Fruit fly (Drosophila melanogaster) whole organism, prepupa: ENCODE data around the gene Arl5.
A peak's percentile ranks its signal among the peaks of the same experiment; 100 is the strongest.

ENCODE experiments used
- CG11294 ChIP-seq: fragments of 200-800 bp; sonication (Bioruptor generic); IDR thresholded peaks from 2 replicates; pipeline ENCODE4 v1.3.6; 2022; ENCODE audit warnings: missing biosample characterization, missing genetic modification characterization
- CG11762 ChIP-seq: fragments of 200-800 bp; sonication (Bioruptor generic); optimal IDR thresholded peaks from 3 replicates; lab custom pipeline; 2016; ENCODE audit warnings: missing biosample characterization, missing genetic modification characterization; ENCODE audit not compliant: insufficient read depth
- CG11902 ChIP-seq: fragments of 200-800 bp; sonication (Bioruptor generic); optimal IDR thresholded peaks from 3 replicates; lab custom pipeline; 2016; ENCODE audit warnings: missing biosample characterization, missing genetic modification characterization
- CG15336 ChIP-seq: fragments of 200-800 bp; sonication (Bioruptor generic); IDR thresholded peaks from 2 replicates; pipeline ENCODE4 v1.3.6; 2022; ENCODE audit warnings: missing biosample characterization, missing genetic modification characterization
- CG1621 ChIP-seq: fragments of 200-800 bp; sonication (Bioruptor generic); optimal IDR thresholded peaks from 3 replicates; lab custom pipeline; 2018; ENCODE audit warnings: missing biosample characterization, mild to moderate bottlenecking, missing genetic modification characterization
- CG16779 ChIP-seq: fragments of 200-800 bp; sonication (Bioruptor generic); optimal IDR thresholded peaks from 3 replicates; lab custom pipeline; 2017; ENCODE audit warnings: missing biosample characterization, mild to moderate bottlenecking, missing genetic modification characterization
- CG3032 ChIP-seq: fragments of 200-800 bp; optimal IDR thresholded peaks from 2 replicates; lab custom pipeline; 2019; ENCODE audit warnings: missing biosample characterization, mild to moderate bottlenecking, missing genetic modification characterization, moderate library complexity
- CG32006 ChIP-seq: fragments of 200-800 bp; sonication (Bioruptor generic); optimal IDR thresholded peaks from 3 replicates; lab custom pipeline; 2017; ENCODE audit warnings: missing biosample characterization, mild to moderate bottlenecking, missing genetic modification characterization
- CG3919 ChIP-seq: fragments of 200-800 bp; sonication (Bioruptor generic); optimal IDR thresholded peaks from 3 replicates; lab custom pipeline; 2016; ENCODE audit warnings: missing biosample characterization, missing genetic modification characterization
- CG4318 ChIP-seq: fragments of 200-800 bp; sonication (Bioruptor generic); optimal IDR thresholded peaks from 3 replicates; lab custom pipeline; 2017; ENCODE audit warnings: missing biosample characterization, mild to moderate bottlenecking, missing genetic modification characterization
- CG6163 ChIP-seq: fragments of 200-800 bp; sonication (Bioruptor generic); IDR thresholded peaks from 3 replicates; pipeline ENCODE4 v1.3.6; 2022; ENCODE audit warnings: missing biosample characterization, missing genetic modification characterization
- CG6276 ChIP-seq: fragments of 200-800 bp; sonication (Bioruptor generic); optimal IDR thresholded peaks from 2 replicates; lab custom pipeline; 2017; ENCODE audit warnings: missing biosample characterization, mild to moderate bottlenecking, missing genetic modification characterization
- CG6808 ChIP-seq: fragments of 200-800 bp; sonication (Bioruptor generic); optimal IDR thresholded peaks from 3 replicates; lab custom pipeline; 2017; ENCODE audit warnings: missing biosample characterization, missing genetic modification characterization, mild to moderate bottlenecking, moderate library complexity, missing genetic modification reagents
- CG6854 ChIP-seq: fragments of 200-800 bp; sonication (Bioruptor generic); optimal IDR thresholded peaks from 2 replicates; lab custom pipeline; 2017; ENCODE audit warnings: missing biosample characterization, mild to moderate bottlenecking, missing genetic modification characterization
- CG7368 ChIP-seq: fragments of 200-800 bp; sonication (Bioruptor generic); optimal IDR thresholded peaks from 3 replicates; lab custom pipeline; 2016; ENCODE audit warnings: missing biosample characterization, missing genetic modification characterization
- CG8119 ChIP-seq: fragments of 200-800 bp; sonication (Bioruptor generic); IDR thresholded peaks from 3 replicates; pipeline ENCODE4 v1.3.6; 2022; ENCODE audit warnings: missing biosample characterization, missing genetic modification characterization
- CG8632 ChIP-seq: fragments of 200-800 bp; sonication (Bioruptor generic); optimal IDR thresholded peaks from 3 replicates; lab custom pipeline; 2016; ENCODE audit warnings: missing biosample characterization, missing genetic modification characterization
- CG9139 ChIP-seq: fragments of 200-800 bp; sonication (Bioruptor generic); optimal IDR thresholded peaks from 3 replicates; lab custom pipeline; 2017; ENCODE audit warnings: missing biosample characterization, mild to moderate bottlenecking, missing genetic modification characterization
- Eip78C ChIP-seq: fragments of 200-800 bp; sonication (Bioruptor generic); peaks from one replicate; lab custom pipeline; 2016; ENCODE audit warnings: missing biosample characterization, missing genetic modification characterization
- Eip93F ChIP-seq: fragments of 200-800 bp; sonication (Bioruptor generic); optimal IDR thresholded peaks from 2 replicates; lab custom pipeline; 2016; ENCODE audit warnings: missing biosample characterization, mild to moderate bottlenecking, missing genetic modification characterization
- Ets96B ChIP-seq: fragments of 200-800 bp; optimal IDR thresholded peaks from 2 replicates; lab custom pipeline; 2019; ENCODE audit warnings: missing biosample characterization, mild to moderate bottlenecking, missing genetic modification characterization, moderate library complexity
- Gug ChIP-seq: fragments of 200-800 bp; sonication (Bioruptor generic); IDR thresholded peaks from 2 replicates; pipeline ENCODE4 v1.3.6; 2022; ENCODE audit warnings: missing biosample characterization, missing genetic modification characterization
- Hr38 ChIP-seq: sonication (Bioruptor generic); optimal IDR thresholded peaks from 2 replicates; lab custom pipeline; 2016; ENCODE audit warnings: missing biosample characterization, missing genetic modification characterization
- Hr4 ChIP-seq: fragments of 200-800 bp; sonication (Bioruptor generic); optimal IDR thresholded peaks from 3 replicates; lab custom pipeline; 2016; ENCODE audit warnings: missing biosample characterization, missing genetic modification characterization
- Lpt ChIP-seq: fragments of 200-800 bp; sonication (Bioruptor generic); optimal IDR thresholded peaks from 3 replicates; lab custom pipeline; 2016; ENCODE audit warnings: missing biosample characterization, missing genetic modification characterization
- Met ChIP-seq: fragments of 200-800 bp; sonication (Bioruptor generic); optimal IDR thresholded peaks from 3 replicates; lab custom pipeline; 2016; ENCODE audit warnings: missing biosample characterization, missing genetic modification characterization
- OdsH ChIP-seq: fragments of 200-800 bp; sonication (Bioruptor generic); optimal IDR thresholded peaks from 3 replicates; lab custom pipeline; 2016; ENCODE audit warnings: missing biosample characterization, missing genetic modification characterization
- Smox ChIP-seq: fragments of 200-800 bp; sonication (Bioruptor generic); optimal IDR thresholded peaks from 3 replicates; lab custom pipeline; 2016; ENCODE audit warnings: missing biosample characterization, missing genetic modification characterization
- Sox102F ChIP-seq: fragments of 200-800 bp; sonication (Bioruptor generic); optimal IDR thresholded peaks from 2 replicates; lab custom pipeline; 2016; ENCODE audit warnings: missing biosample characterization, mild to moderate bottlenecking, missing genetic modification characterization
- acj6 ChIP-seq: fragments of 200-800 bp; sonication (Bioruptor generic); optimal IDR thresholded peaks from 3 replicates; lab custom pipeline; 2016; ENCODE audit warnings: missing biosample characterization, missing genetic modification characterization
- cyc ChIP-seq: fragments of 200-800 bp; sonication (Bioruptor generic); optimal IDR thresholded peaks from 3 replicates; lab custom pipeline; 2016; ENCODE audit warnings: missing biosample characterization, missing genetic modification characterization
- dac ChIP-seq: fragments of 200-800 bp; sonication (Bioruptor generic); optimal IDR thresholded peaks from 2 replicates; lab custom pipeline; 2017; ENCODE audit warnings: missing biosample characterization, mild to moderate bottlenecking, missing genetic modification characterization
- dsx ChIP-seq: fragments of 200-800 bp; optimal IDR thresholded peaks from 3 replicates; lab custom pipeline; 2019; ENCODE audit warnings: missing biosample characterization, mild to moderate bottlenecking, missing genetic modification characterization, moderate library complexity; ENCODE audit not compliant: poor library complexity, severe bottlenecking
- eg ChIP-seq: fragments of 200-800 bp; sonication (Bioruptor generic); IDR thresholded peaks from 3 replicates; pipeline ENCODE4 v1.3.6; 2022; ENCODE audit warnings: missing biosample characterization, missing genetic modification characterization
- esn ChIP-seq: fragments of 200-800 bp; sonication (Bioruptor generic); optimal IDR thresholded peaks from 2 replicates; lab custom pipeline; 2016; ENCODE audit warnings: missing biosample characterization, mild to moderate bottlenecking, missing genetic modification characterization, moderate library complexity
- fd59A ChIP-seq: fragments of 200-800 bp; sonication (Bioruptor generic); optimal IDR thresholded peaks from 2 replicates; lab custom pipeline; 2017; ENCODE audit warnings: missing biosample characterization, mild to moderate bottlenecking, missing genetic modification characterization, missing genetic modification reagents
- fd85E ChIP-seq: fragments of 200-800 bp; sonication (Bioruptor generic); optimal IDR thresholded peaks from 3 replicates; lab custom pipeline; 2016; ENCODE audit warnings: missing biosample characterization, missing genetic modification characterization
- fkh ChIP-seq: fragments of 200-800 bp; sonication (Bioruptor generic); optimal IDR thresholded peaks from 3 replicates; lab custom pipeline; 2017; ENCODE audit warnings: missing biosample characterization, mild to moderate bottlenecking, missing genetic modification characterization, moderate library complexity
- lz ChIP-seq: fragments of 200-800 bp; sonication (Bioruptor generic); optimal IDR thresholded peaks from 3 replicates; lab custom pipeline; 2016; ENCODE audit warnings: missing biosample characterization, missing genetic modification characterization
- net ChIP-seq: fragments of 200-800 bp; sonication (Bioruptor generic); optimal IDR thresholded peaks from 3 replicates; lab custom pipeline; 2016; ENCODE audit warnings: missing biosample characterization, missing genetic modification characterization
- pdm3 ChIP-seq: fragments of 200-800 bp; sonication (Bioruptor generic); optimal IDR thresholded peaks from 3 replicates; lab custom pipeline; 2016; ENCODE audit warnings: missing biosample characterization, missing genetic modification characterization
- ss ChIP-seq, 2 experiments: fragments of 200-800 bp; sonication (Bioruptor generic); optimal IDR thresholded peaks; 2 replicates in 1 of 2; 3 replicates in 1 of 2; lab custom pipeline; 2017 to 2018; ENCODE audit warnings: mild to moderate bottlenecking in 2 of 2, missing biosample characterization in 2 of 2, missing genetic modification characterization in 2 of 2, moderate library complexity in 1 of 2
- svp ChIP-seq: fragments of 200-800 bp; sonication (Bioruptor generic); peaks from one replicate; lab custom pipeline; 2016; ENCODE audit warnings: missing biosample characterization, missing genetic modification characterization
- topi ChIP-seq: fragments of 200-800 bp; sonication (Bioruptor generic); optimal IDR thresholded peaks from 3 replicates; lab custom pipeline; 2016; ENCODE audit warnings: missing biosample characterization, missing genetic modification characterization

Gene Arl5

DNA sequence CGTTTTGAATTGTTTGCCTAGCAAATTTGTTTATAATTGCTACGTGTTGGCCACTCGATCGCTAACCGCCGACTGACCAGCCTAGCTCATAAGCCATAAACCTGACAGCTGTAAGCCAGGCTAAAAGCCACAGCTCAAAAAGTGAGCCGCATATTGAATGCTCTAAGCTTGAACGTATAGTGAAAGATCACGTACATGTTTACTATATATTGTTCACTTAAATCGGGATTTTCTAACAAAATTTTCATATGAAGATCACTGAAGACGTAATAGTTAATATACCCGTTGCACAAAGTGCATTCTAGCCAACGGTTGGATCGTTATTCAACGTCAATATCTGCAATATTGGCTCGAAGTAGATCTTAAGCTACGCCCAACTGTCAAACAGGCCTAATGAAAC is 13.2 kb downstream of the Arl5 start:
- TF ChIP-seq CG1621, result no peak
- TF ChIP-seq CG3032 (tag; lab: Kevin White, UChicago), result no peak
- TF ChIP-seq CG8119 (GFP tag; lab: Robert Waterston, UW), result peak; percentile 34; the same call in 1 of the 3 replicates
- peak; percentile 56 for TF ChIP-seq CG15336
- no peak for TF ChIP-seq svp (GFP tag; lab: Kevin White, UChicago)
- peak; percentile 47; the same call in 1 of the 3 replicates for TF ChIP-seq eg (GFP tag; lab: Robert Waterston, UW)
- peak; percentile 42 for TF ChIP-seq CG6276

- TF ChIP-seq Sox102F (GFP tag; lab: Kevin White, UChicago) (no peak), CG16779 (tag; lab: Kevin White, UChicago) (no peak), OdsH (GFP tag; lab: Kevin White, UChicago) (no peak), fd85E (no peak), Hr4 (no peak), CG7368 (GFP tag; lab: Kevin White, UChicago) (no peak), lz (GFP tag; lab: Kevin White, UChicago) (no peak), Gug (GFP tag; lab: Robert Waterston, UW) (no peak), CG3032 (tag; lab: Kevin White, UChicago) (no peak), CG8632 (GFP tag; lab: Kevin White, UChicago) (no peak), Lpt (GFP tag; lab: Kevin White, UChicago) (no peak), Ets96B (tag; lab: Kevin White, UChicago) (no peak), svp (GFP tag; lab: Kevin White, UChicago) (no peak), CG6163 (no peak), Eip78C (GFP tag; lab: Kevin White, UChicago) (no peak), CG11902 (GFP tag; lab: Kevin White, UChicago) (no peak), CG1621 (no peak), esn (no peak), eg (GFP tag; lab: Robert Waterston, UW) (no peak)
- TF ChIP-seq, all 60 proteins: peak for 0
Observed at dm6 chr3L:8285773-8286172, 13.9 kb downstream of the Arl5 start.

dm6 chr3L:8285291-8285690 is 14.3 kb downstream of the Arl5 start:
- no peak for TF ChIP-seq CG8119 (GFP tag; lab: Robert Waterston, UW)

- peak; percentile 43 for TF ChIP-seq CG32006 (GFP tag; lab: Kevin White, UChicago)
- no peak for TF ChIP-seq Eip78C (GFP tag; lab: Kevin White, UChicago)
- TF ChIP-seq pdm3 (GFP tag; lab: Kevin White, UChicago), result peak; percentile 42
- peak in 1 of 2 experiments; percentile 22 for TF ChIP-seq ss (GFP tag; optimal IDR thresholded peaks at IDR 0.05; lab: Kevin White, UChicago)
- no peak for TF ChIP-seq CG8632 (GFP tag; lab: Kevin White, UChicago)
- TF ChIP-seq OdsH (GFP tag; lab: Kevin White, UChicago), result peak; percentile 40
- TF ChIP-seq Hr38 (GFP tag; lab: Kevin White, UChicago), result no peak
- TF ChIP-seq topi (GFP tag; lab: Kevin White, UChicago), result peak; percentile 48
- peak; percentile 34 for TF ChIP-seq cyc
- TF ChIP-seq CG9139, result no peak
- TF ChIP-seq Gug (GFP tag; lab: Robert Waterston, UW), result no peak
- no peak for TF ChIP-seq fd85E
- no peak for TF ChIP-seq dac
- TF ChIP-seq CG6163, result no peak
- peak; percentile 45 for TF ChIP-seq fd59A (GFP tag; lab: Kevin White, UChicago)
- TF ChIP-seq Smox (GFP tag; lab: Kevin White, UChicago), result peak; percentile 21
- peak; percentile 42 for TF ChIP-seq Met
- TF ChIP-seq fkh (GFP tag; lab: Kevin White, UChicago), result no peak
- peak; percentile 11 for TF ChIP-seq CG11902 (GFP tag; lab: Kevin White, UChicago)
- no peak; the same call in 1 of the 2 replicates for TF ChIP-seq CG11294
- peak; percentile 40 for TF ChIP-seq CG3919 (GFP tag; lab: Kevin White, UChicago)
- peak; percentile 23 for TF ChIP-seq Hr4
- no peak for TF ChIP-seq CG4318 (GFP tag; lab: Kevin White, UChicago)
- peak; percentile 29 for TF ChIP-seq CG6808 (GFP tag; lab: Kevin White, UChicago)
- TF ChIP-seq dsx (GFP tag; lab: Kevin White, UChicago), result no peak
- TF ChIP-seq CG16779 (tag; lab: Kevin White, UChicago), result no peak
- TF ChIP-seq svp (GFP tag; lab: Kevin White, UChicago), result peak; percentile 64
- TF ChIP-seq CG8119 (GFP tag; lab: Robert Waterston, UW), result no peak; the same call in 2 of the 3 replicates
- TF ChIP-seq CG6854 (GFP tag; lab: Kevin White, UChicago), result no peak
- peak; percentile 34 for TF ChIP-seq acj6 (GFP tag; lab: Kevin White, UChicago)
- no peak for TF ChIP-seq CG6276
- TF ChIP-seq CG11762, result no peak
- TF ChIP-seq Eip93F (GFP tag; lab: Kevin White, UChicago), result no peak
- peak; percentile 37; the same call in 1 of the 2 replicates for TF ChIP-seq CG15336
- peak; percentile 10 for TF ChIP-seq net (GFP tag; lab: Kevin White, UChicago)
Observed at dm6 chr3L:8284651-8285050, 15.0 kb downstream of the Arl5 start.
